Fruit fly (Drosophila melanogaster) S2 (cell line): ENCODE results near the gene LpR2.

Source experiments
- CG8478 ChIP-seq: fragments of >200 bp; optimal IDR thresholded peaks from 2 replicates; lab custom pipeline; 2018
- CTCF ChIP-seq, 2 experiments: fragments of >200 bp; optimal IDR thresholded peaks; 2 replicates each; lab custom pipeline; 2018

DNA sequence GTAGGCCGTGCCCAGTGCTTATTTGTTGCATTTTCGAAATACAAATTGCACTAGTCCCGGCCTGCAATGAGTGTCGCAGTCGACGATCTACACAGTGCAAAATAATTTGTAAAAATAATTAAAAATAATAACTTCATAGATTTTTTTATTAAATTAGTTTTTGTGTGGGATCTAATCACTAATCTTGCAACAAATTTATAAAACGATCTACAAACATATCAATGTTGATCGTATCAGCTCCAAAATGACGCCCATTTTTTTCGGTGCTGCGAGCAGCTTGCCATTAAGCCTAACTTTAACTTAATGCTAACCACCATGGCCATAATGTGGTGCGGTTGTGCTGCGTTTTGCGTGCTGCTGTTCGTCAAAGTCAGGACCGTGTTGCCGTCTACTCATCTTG, 88.9 kb downstream of the LpR2 start:
- TF ChIP-seq CTCF (optimal IDR thresholded peaks at IDR 0.05; lab: Kevin White, UChicago) (no peak), CG8478 (lab: Kevin White, UChicago) (no peak)
